Worm (Caenorhabditis elegans) whole organism, L1 larva: ENCODE measurements around the gene str-206.

Source experiments
- C16A3.4 ChIP-seq: fragments of 150-350 bp; optimal IDR thresholded peaks from 2 replicates; lab custom pipeline; 2014; ENCODE audit warnings: missing biosample characterization, missing genetic modification characterization
- C34B4.2 ChIP-seq: sonication (generic microtip); optimal IDR thresholded peaks from 2 replicates; lab custom pipeline; 2017; ENCODE audit warnings: mild to moderate bottlenecking, missing genetic modification characterization, missing compliant biosample characterization
- F16B12.6 ChIP-seq: fragments of 150-350 bp; optimal IDR thresholded peaks from 2 replicates; lab custom pipeline; 2014; ENCODE audit warnings: missing biosample characterization, missing genetic modification characterization
- aha-1 ChIP-seq: fragments of 150-350 bp; optimal IDR thresholded peaks from 2 replicates; lab custom pipeline; 2014; ENCODE audit warnings: missing biosample characterization, missing genetic modification characterization
- alr-1 ChIP-seq: fragments of 200-800 bp; sonication (Bioruptor generic); optimal IDR thresholded peaks from 2 replicates; lab custom pipeline; 2018; ENCODE audit warnings: borderline replicate concordance, mild to moderate bottlenecking, missing genetic modification characterization, missing compliant biosample characterization
- ama-1 ChIP-seq: fragments of 150-350 bp; optimal IDR thresholded peaks from 2 replicates; lab custom pipeline; 2014
- ceh-63 ChIP-seq: fragments of 200-800 bp; sonication (Bioruptor generic); optimal IDR thresholded peaks from 2 replicates; lab custom pipeline; 2018; ENCODE audit warnings: mild to moderate bottlenecking, missing genetic modification characterization, missing compliant biosample characterization
- ceh-8 ChIP-seq: fragments of 200-800 bp; sonication (Bioruptor generic); optimal IDR thresholded peaks from 2 replicates; lab custom pipeline; 2018; ENCODE audit warnings: mild to moderate bottlenecking, missing genetic modification characterization, moderate library complexity, missing compliant biosample characterization
- dpl-1 ChIP-seq, 3 experiments: fragments of 150-350 bp in 2 of 3; sonication (generic microtip) in 1 of 3; optimal IDR thresholded peaks; 2 replicates each; lab custom pipeline; 2014 to 2017; ENCODE audit warnings: missing biosample characterization in 3 of 3, missing genetic modification characterization in 3 of 3, missing genetic modification reagents in 3 of 3
- efl-1 ChIP-seq, 4 experiments: fragments of 150-350 bp; optimal IDR thresholded peaks in 3 of 4; peaks in 1 of 4; 1 replicate in 1 of 4; 2 replicates in 3 of 4; lab custom pipeline; 2014; ENCODE audit warnings: missing biosample characterization in 2 of 4, missing genetic modification characterization in 2 of 4, missing genetic modification reagents in 2 of 4
- efl-3 ChIP-seq: fragments of 200-800 bp; sonication (Bioruptor generic); optimal IDR thresholded peaks from 2 replicates; lab custom pipeline; 2018; ENCODE audit warnings: mild to moderate bottlenecking, missing genetic modification characterization, missing compliant biosample characterization
- egl-13 ChIP-seq: sonication (generic microtip); optimal IDR thresholded peaks from 2 replicates; lab custom pipeline; 2016; ENCODE audit warnings: missing genotype, missing genetic modification reagents, missing genetic modification characterization, missing compliant biosample characterization
- egl-27 ChIP-seq, 2 experiments: fragments of 150-350 bp in 1 of 2; sonication (generic microtip); optimal IDR thresholded peaks; 3 replicates each; lab custom pipeline; 2017 to 2018; ENCODE audit warnings: missing biosample characterization in 2 of 2, missing genetic modification characterization in 2 of 2, missing genetic modification reagents in 2 of 2
- ets-5 ChIP-seq: fragments of 200-800 bp; sonication (Bioruptor generic); IDR thresholded peaks from 2 replicates; pipeline ENCODE4 v1.3.6; 2022; ENCODE audit warnings: missing genetic modification characterization, missing compliant biosample characterization
- fkh-8 ChIP-seq: sonication (generic microtip); optimal IDR thresholded peaks from 2 replicates; lab custom pipeline; 2016; ENCODE audit warnings: mild to moderate bottlenecking, missing genetic modification characterization, missing compliant biosample characterization
- fos-1 ChIP-seq: fragments of 150-350 bp; optimal IDR thresholded peaks from 2 replicates; lab custom pipeline; 2014; ENCODE audit warnings: missing biosample characterization, missing genetic modification characterization
- grh-1 ChIP-seq: fragments of 200-800 bp; sonication (Bioruptor generic); IDR thresholded peaks from 2 replicates; pipeline ENCODE4 v1.3.6; 2022; ENCODE audit warnings: missing genetic modification reagents, missing genetic modification characterization, missing compliant biosample characterization
- hlh-4 ChIP-seq: sonication (generic microtip); optimal IDR thresholded peaks from 2 replicates; lab custom pipeline; 2016; ENCODE audit warnings: mild to moderate bottlenecking, missing genetic modification characterization, missing compliant biosample characterization
- irx-1 ChIP-seq: sonication (generic microtip); optimal IDR thresholded peaks from 2 replicates; lab custom pipeline; 2016; ENCODE audit warnings: missing genetic modification characterization, missing compliant biosample characterization
- isw-1 ChIP-seq: fragments of 200-800 bp; sonication (Bioruptor generic); IDR thresholded peaks from 2 replicates; pipeline ENCODE4 v1.3.6; 2022; ENCODE audit warnings: missing genetic modification characterization, missing compliant biosample characterization
- jun-1 ChIP-seq: fragments of 150-350 bp; optimal IDR thresholded peaks from 2 replicates; lab custom pipeline; 2014; ENCODE audit warnings: missing biosample characterization, missing genetic modification reagents, missing genetic modification characterization
- lin-13 ChIP-seq: fragments of 150-350 bp; optimal IDR thresholded peaks from 2 replicates; lab custom pipeline; 2014; ENCODE audit warnings: missing biosample characterization, missing genetic modification reagents, missing genetic modification characterization
- lin-14 ChIP-seq: fragments of 200-800 bp; sonication (Bioruptor generic); optimal IDR thresholded peaks from 2 replicates; lab custom pipeline; 2018; ENCODE audit warnings: mild to moderate bottlenecking, missing genetic modification characterization, moderate library complexity, missing compliant biosample characterization
- mab-9 ChIP-seq: fragments of 200-800 bp; sonication (Bioruptor generic); IDR thresholded peaks from 2 replicates; pipeline ENCODE4 v1.3.6; 2022; ENCODE audit warnings: missing genetic modification reagents, missing genetic modification characterization, missing compliant biosample characterization
- nhr-19 ChIP-seq: fragments of 200-800 bp; sonication (Bioruptor generic); conservative IDR thresholded peaks from 2 replicates; pipeline ENCODE4 v1.3.6; 2022; ENCODE audit warnings: missing genetic modification characterization, missing compliant biosample characterization
- nhr-20 ChIP-seq: sonication (generic microtip); optimal IDR thresholded peaks from 2 replicates; lab custom pipeline; 2016; ENCODE audit warnings: mild to moderate bottlenecking, missing genetic modification characterization, missing compliant biosample characterization
- nhr-47 ChIP-seq: sonication (generic microtip); optimal IDR thresholded peaks from 2 replicates; lab custom pipeline; 2016; ENCODE audit warnings: mild to moderate bottlenecking, missing genetic modification characterization, moderate library complexity, missing compliant biosample characterization
- nhr-76 ChIP-seq: sonication (generic microtip); optimal IDR thresholded peaks from 2 replicates; lab custom pipeline; 2017; ENCODE audit warnings: missing biosample characterization, missing genetic modification characterization
- nhr-77 ChIP-seq: fragments of 150-350 bp; optimal IDR thresholded peaks from 2 replicates; lab custom pipeline; 2014; ENCODE audit warnings: missing biosample characterization, missing genetic modification characterization
- nhr-85 ChIP-seq: sonication (generic microtip); peaks from one replicate; lab custom pipeline; 2016; ENCODE audit warnings: missing genetic modification characterization, inconsistent platforms, missing compliant biosample characterization
- nhr-90 ChIP-seq: sonication (generic microtip); optimal IDR thresholded peaks from 2 replicates; lab custom pipeline; 2016; ENCODE audit warnings: mild to moderate bottlenecking, missing genetic modification characterization, missing compliant biosample characterization; ENCODE audit not compliant: poor library complexity
- pag-3 ChIP-seq: sonication (generic microtip); optimal IDR thresholded peaks from 2 replicates; lab custom pipeline; 2017; ENCODE audit warnings: missing genetic modification characterization, mild to moderate bottlenecking, missing compliant biosample characterization, antibody characterized with exemption, borderline replicate concordance; ENCODE audit not compliant: insufficient read depth
- pax-3 ChIP-seq: fragments of 200-800 bp; sonication (Bioruptor generic); optimal IDR thresholded peaks from 2 replicates; lab custom pipeline; 2018; ENCODE audit warnings: mild to moderate bottlenecking, missing genetic modification characterization, moderate library complexity, missing compliant biosample characterization
- pqm-1 ChIP-seq: sonication (generic microtip); optimal IDR thresholded peaks from 3 replicates; lab custom pipeline; 2017; ENCODE audit warnings: missing biosample characterization, missing genetic modification characterization
- rnt-1 ChIP-seq: sonication (generic microtip); optimal IDR thresholded peaks from 2 replicates; lab custom pipeline; 2016; ENCODE audit warnings: mild to moderate bottlenecking, missing genetic modification characterization, moderate library complexity, missing compliant biosample characterization
- snpc-4 ChIP-seq: fragments of 150-350 bp; optimal IDR thresholded peaks from 2 replicates; lab custom pipeline; 2014; ENCODE audit warnings: missing biosample characterization, missing genetic modification characterization
- sox-4 ChIP-seq: sonication (generic microtip); optimal IDR thresholded peaks from 2 replicates; lab custom pipeline; 2016; ENCODE audit warnings: missing genetic modification characterization, missing compliant biosample characterization
- sptf-1 ChIP-seq: fragments of 150-350 bp; optimal IDR thresholded peaks from 2 replicates; lab custom pipeline; 2014; ENCODE audit warnings: missing biosample characterization, missing genetic modification characterization
- sup-37 ChIP-seq: fragments of 200-800 bp; sonication (Bioruptor generic); optimal IDR thresholded peaks from 2 replicates; lab custom pipeline; 2018; ENCODE audit warnings: mild to moderate bottlenecking, missing genetic modification characterization, missing compliant biosample characterization
- swsn-7 ChIP-seq: sonication (generic microtip); optimal IDR thresholded peaks from 2 replicates; lab custom pipeline; 2016; ENCODE audit warnings: missing genetic modification characterization, missing compliant biosample characterization
- tlp-1 ChIP-seq: fragments of 150-350 bp; optimal IDR thresholded peaks from 2 replicates; lab custom pipeline; 2014; ENCODE audit warnings: missing biosample characterization, missing genetic modification characterization
- unc-130 ChIP-seq: fragments of 150-350 bp; optimal IDR thresholded peaks from 2 replicates; lab custom pipeline; 2017; ENCODE audit warnings: missing biosample characterization, missing genetic modification characterization, inconsistent platforms
- unc-30 ChIP-seq: sonication (generic microtip); optimal IDR thresholded peaks from 2 replicates; lab custom pipeline; 2017; ENCODE audit warnings: missing biosample characterization, missing genetic modification characterization
- unc-86 ChIP-seq: sonication (generic microtip); optimal IDR thresholded peaks from 2 replicates; lab custom pipeline; 2016; ENCODE audit warnings: missing genetic modification characterization, missing compliant biosample characterization
- vab-15 ChIP-seq: sonication (generic microtip); optimal IDR thresholded peaks from 2 replicates; lab custom pipeline; 2017; ENCODE audit warnings: missing genotype, mild to moderate bottlenecking, missing genetic modification characterization, missing compliant biosample characterization
- zip-4 ChIP-seq: fragments of 200-800 bp; sonication (Bioruptor generic); optimal IDR thresholded peaks from 2 replicates; lab custom pipeline; 2018; ENCODE audit warnings: mild to moderate bottlenecking, missing genetic modification characterization, moderate library complexity, missing compliant biosample characterization

Gene str-206

DNA sequence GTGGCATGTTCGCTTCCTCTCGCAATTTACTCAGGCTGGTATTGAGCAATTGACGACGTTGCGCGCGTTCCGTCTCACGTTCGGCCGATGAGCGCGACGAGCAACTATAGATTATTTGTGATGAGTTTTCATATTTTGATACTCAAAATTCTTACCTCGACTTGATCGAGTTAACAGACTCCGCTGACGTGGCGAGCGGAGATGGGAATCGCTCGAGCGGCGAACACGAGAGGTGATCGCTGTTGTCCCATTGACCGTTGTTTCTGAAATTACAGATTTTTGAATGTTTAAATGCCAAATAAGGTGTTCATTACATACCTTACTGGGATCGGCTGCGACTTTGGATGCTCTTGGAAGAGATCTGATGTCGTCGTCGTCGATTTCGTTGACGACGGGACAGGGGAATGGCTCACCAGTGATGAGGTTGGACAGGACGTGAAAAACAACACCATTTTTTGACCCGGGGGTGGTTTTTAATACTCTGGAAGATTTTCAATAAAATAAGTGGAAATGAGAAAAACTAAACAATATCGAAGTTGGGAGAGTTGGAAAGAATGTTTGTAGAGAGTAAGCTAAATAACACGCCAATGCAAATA lies 8.7 kb downstream of the str-206 start, which contains the start of gene W06H8.6:
W06H8.6 (minus strand) TSS at position 481 of the 596 bp plus-strand sequence.
- TF ChIP-seq nhr-20 (no peak), fos-1 (tag; lab: Kevin White, UChicago) (no peak), rnt-1 (tag; lab: Kevin White, UChicago) (peak; percentile 6), ceh-8 (peak; percentile 23), pax-3 (peak; percentile 46), ama-1 (lab: Kevin White, UChicago) (peak; percentile 25), nhr-85 (peak; percentile 62), nhr-90 (peak; percentile 39), nhr-47 (no peak), efl-1 (optimal IDR thresholded peaks at IDR 0.05; lab: Kevin White, UChicago) (no peak), efl-1 (GFP tag; optimal IDR thresholded peaks at IDR 0.05 in 1 of 2; lab: Kevin White, UChicago) (peak in 1 of 2 experiments; percentile 81), grh-1 (GFP tag; lab: Robert Waterston, UW) (peak; percentile 30), ceh-63 (peak; percentile 37)

DNA sequence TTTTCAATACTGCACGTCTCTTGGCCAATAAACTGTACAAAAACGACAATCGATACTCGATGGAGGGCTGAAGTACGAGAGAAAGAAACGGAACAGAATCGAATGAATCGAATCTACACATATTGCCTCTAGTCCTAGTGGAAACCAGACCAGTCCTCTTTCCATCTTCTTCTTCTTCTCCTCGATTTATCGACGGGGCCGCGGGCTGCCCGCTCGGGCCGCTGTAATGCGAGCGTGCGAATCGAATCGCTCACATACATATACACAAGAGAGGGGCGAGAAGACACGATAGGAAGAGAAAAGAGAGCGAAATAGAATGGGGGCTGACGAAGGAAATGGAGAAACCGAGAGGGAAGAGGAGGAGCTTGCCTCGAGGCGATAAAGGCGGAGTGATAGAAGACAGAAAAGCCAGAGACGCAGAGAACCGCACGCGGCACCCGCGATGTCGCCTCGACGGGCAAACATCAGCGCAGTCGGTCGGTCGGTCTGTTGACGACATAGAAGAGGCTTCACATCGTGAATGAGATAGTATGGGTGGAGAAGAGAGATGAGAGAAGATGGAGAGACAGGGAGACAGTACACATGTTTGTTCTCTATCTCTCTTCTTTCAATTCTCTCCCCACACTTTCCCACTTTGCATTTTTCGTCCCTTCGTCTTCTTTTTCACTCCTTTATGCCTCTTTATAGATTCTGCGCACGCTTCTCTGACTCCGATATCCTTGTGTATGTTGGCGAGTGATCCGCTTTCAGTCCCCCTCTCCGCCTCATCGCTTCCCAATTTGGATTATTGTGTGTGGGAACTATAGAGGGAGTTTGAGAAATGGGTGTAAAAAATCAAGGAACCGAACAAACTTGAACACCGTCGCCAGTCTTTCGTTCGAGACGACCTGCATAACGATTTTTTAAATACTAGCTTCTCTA lies 9.7 kb downstream of the str-206 start:
- peak; percentile 90 for TF ChIP-seq sup-37 (GFP tag; lab: Kevin White, UChicago)
- TF ChIP-seq unc-86 (tag; lab: Kevin White, UChicago), result peak; percentile 99
- peak; percentile 8 for TF ChIP-seq efl-3 (GFP tag; lab: Kevin White, UChicago)
- TF ChIP-seq F16B12.6, result no peak
- TF ChIP-seq mab-9 (GFP tag; lab: Robert Waterston, UW), result peak; percentile 94
- peak; percentile 91 for TF ChIP-seq nhr-90
- peak; percentile 89 for TF ChIP-seq C16A3.4 (tag; lab: Kevin White, UChicago)
- TF ChIP-seq jun-1 (tag; lab: Kevin White, UChicago), result peak; percentile 95
- TF ChIP-seq ets-5 (GFP tag; lab: Robert Waterston, UW), result no peak
- peak; percentile 22 to 61 (median 53) for TF ChIP-seq dpl-1 (GFP tag; optimal IDR thresholded peaks at IDR 0.05; lab: Kevin White, UChicago)
- TF ChIP-seq nhr-76, result peak; percentile 89
- peak; percentile 83 to 89 for TF ChIP-seq efl-1 (optimal IDR thresholded peaks at IDR 0.05; lab: Kevin White, UChicago)
- peak; percentile 47 to 95 for TF ChIP-seq efl-1 (GFP tag; optimal IDR thresholded peaks at IDR 0.05 in 1 of 2; lab: Kevin White, UChicago)
- TF ChIP-seq isw-1, result peak; percentile 92
- TF ChIP-seq irx-1 (tag; lab: Kevin White, UChicago), result peak; percentile 94
- peak; percentile 49 for TF ChIP-seq vab-15
- no peak for TF ChIP-seq C34B4.2
- TF ChIP-seq nhr-85, result peak; percentile 99
- TF ChIP-seq egl-27 (tag; optimal IDR thresholded peaks at IDR 0.05; lab: Kevin White, UChicago), result peak; percentile 78 to 94
- TF ChIP-seq lin-13 (GFP tag; lab: Kevin White, UChicago), result peak; percentile 92
- peak; percentile 93 for TF ChIP-seq unc-130
- TF ChIP-seq grh-1 (GFP tag; lab: Robert Waterston, UW), result peak; percentile 91
- no peak for TF ChIP-seq sptf-1 (tag; lab: Kevin White, UChicago)
- peak; percentile 96 for TF ChIP-seq nhr-77
- peak; percentile 96 for TF ChIP-seq nhr-19 (GFP tag; lab: Robert Waterston, UW)
- TF ChIP-seq egl-13, result peak; percentile 98
- TF ChIP-seq hlh-4 (tag; lab: Kevin White, UChicago), result no peak
- TF ChIP-seq aha-1 (tag; lab: Kevin White, UChicago), result peak; percentile 66
- peak; percentile 72 for TF ChIP-seq snpc-4 (tag; lab: Kevin White, UChicago)
- peak; percentile 99 for TF ChIP-seq fkh-8
- TF ChIP-seq pax-3, result peak; percentile 97
- peak; percentile 84 for TF ChIP-seq zip-4 (GFP tag; lab: Kevin White, UChicago)
- no peak for TF ChIP-seq tlp-1 (tag; lab: Kevin White, UChicago)
- TF ChIP-seq pag-3 (tag; lab: Kevin White, UChicago), result no peak
- no peak for TF ChIP-seq pqm-1 (tag; lab: Kevin White, UChicago)
- TF ChIP-seq alr-1 (tag; lab: Kevin White, UChicago), result no peak
- peak; percentile 99 for TF ChIP-seq swsn-7 (tag; lab: Kevin White, UChicago)
- peak; percentile 84 for TF ChIP-seq fos-1 (tag; lab: Kevin White, UChicago)
- no peak for TF ChIP-seq unc-30 (tag; lab: Kevin White, UChicago)
- TF ChIP-seq lin-14 (GFP tag; lab: Kevin White, UChicago), result peak; percentile 99
- peak; percentile 79 for TF ChIP-seq sox-4 (tag; lab: Kevin White, UChicago)
